Worm (Caenorhabditis elegans): ENCODE data around the gene F20C5.5.

ce11 chrIV:8728122-8728521 is 41.3 kb downstream of the F20C5.5 start, which contains the start of gene otub-3:
- no peak for TF ChIP-seq eyg-1 (tag; optimal IDR thresholded peaks at IDR 0.05)
- TF ChIP-seq dmd-4 (tag; optimal IDR thresholded peaks at IDR 0.05; ENCODE audit: borderline replicate concordance), result no peak
- no peak for TF ChIP-seq pag-3 (tag; optimal IDR thresholded peaks at IDR 0.05; ENCODE audit: borderline replicate concordance)
- TF ChIP-seq ztf-16 (tag; optimal IDR thresholded peaks at IDR 0.05), result no peak
- no peak for TF ChIP-seq ets-4 (tag; optimal IDR thresholded peaks at IDR 0.05)
- no peak for TF ChIP-seq zip-5 (tag; optimal IDR thresholded peaks at IDR 0.05)

Data from whole organism, late embryonic.